Fruit fly (Drosophila melanogaster): ENCODE measurements around the gene CG33647.

- TF ChIP-seq toe (GFP tag; optimal IDR thresholded peaks at IDR 0.05): no peak
- TF ChIP-seq CG7045 (GFP tag; optimal IDR thresholded peaks at IDR 0.05): no peak
- no peak for TF ChIP-seq CG7101 (tag; optimal IDR thresholded peaks at IDR 0.05)
- TF ChIP-seq cic (GFP tag; optimal IDR thresholded peaks at IDR 0.05): no peak
- TF ChIP-seq CG14711 (tag; optimal IDR thresholded peaks at IDR 0.05): no peak
- no peak for TF ChIP-seq pad (GFP tag; optimal IDR thresholded peaks at IDR 0.05)
- TF ChIP-seq ovo (GFP tag; optimal IDR thresholded peaks at IDR 0.05): no peak
- no peak for TF ChIP-seq kay (GFP tag; ENCODE audit: borderline replicate concordance)
- TF ChIP-seq CG1620 (GFP tag; optimal IDR thresholded peaks at IDR 0.05): no peak
- TF ChIP-seq CG11617 (GFP tag; optimal IDR thresholded peaks at IDR 0.05): no peak
- no peak for TF ChIP-seq CG5204 (GFP tag; optimal IDR thresholded peaks at IDR 0.05)
These were observed 48.7 kb upstream of the CG33647 start for dm6 chr3L:19187478-19187877.

Measured in whole organism, adult.